Worm (Caenorhabditis elegans) whole organism, L1 larva: Measurements from ENCODE around the gene T22B7.8.
A peak's percentile ranks its signal among the peaks of the same experiment; 100 is the strongest.

Experiments used
- Y116A8C.19 ChIP-seq: sonication (generic microtip); optimal IDR thresholded peaks from 2 replicates; lab custom pipeline; 2016; ENCODE audit warnings: missing compliant biosample characterization, missing genetic modification characterization, borderline replicate concordance
- alr-1 ChIP-seq: fragments of 200-800 bp; sonication (Bioruptor generic); optimal IDR thresholded peaks from 2 replicates; lab custom pipeline; 2018; ENCODE audit warnings: borderline replicate concordance, mild to moderate bottlenecking, missing genetic modification characterization, missing compliant biosample characterization
- blmp-1 ChIP-seq: fragments of 150-350 bp; optimal IDR thresholded peaks from 2 replicates; lab custom pipeline; 2014; ENCODE audit warnings: missing biosample characterization, missing genetic modification characterization
- ceh-8 ChIP-seq: fragments of 200-800 bp; sonication (Bioruptor generic); optimal IDR thresholded peaks from 2 replicates; lab custom pipeline; 2018; ENCODE audit warnings: mild to moderate bottlenecking, missing genetic modification characterization, moderate library complexity, missing compliant biosample characterization
- ceh-82 ChIP-seq, 3 experiments: fragments of 150-350 bp in 1 of 3; sonication (generic microtip) in 2 of 3; optimal IDR thresholded peaks; 2 replicates each; lab custom pipeline; 2014 to 2017; ENCODE audit warnings: missing biosample characterization in 3 of 3, missing genetic modification characterization in 3 of 3
- ces-1 ChIP-seq: fragments of 150-350 bp; optimal IDR thresholded peaks from 2 replicates; lab custom pipeline; 2014; ENCODE audit warnings: missing biosample characterization, missing genetic modification reagents, missing genetic modification characterization
- efl-1 ChIP-seq, 4 experiments: fragments of 150-350 bp; optimal IDR thresholded peaks in 3 of 4; peaks in 1 of 4; 1 replicate in 1 of 4; 2 replicates in 3 of 4; lab custom pipeline; 2014; ENCODE audit warnings: missing biosample characterization in 2 of 4, missing genetic modification characterization in 2 of 4, missing genetic modification reagents in 2 of 4
- efl-3 ChIP-seq: fragments of 200-800 bp; sonication (Bioruptor generic); optimal IDR thresholded peaks from 2 replicates; lab custom pipeline; 2018; ENCODE audit warnings: mild to moderate bottlenecking, missing genetic modification characterization, missing compliant biosample characterization
- egl-27 ChIP-seq, 2 experiments: fragments of 150-350 bp in 1 of 2; sonication (generic microtip); optimal IDR thresholded peaks; 3 replicates each; lab custom pipeline; 2017 to 2018; ENCODE audit warnings: missing biosample characterization in 2 of 2, missing genetic modification characterization in 2 of 2, missing genetic modification reagents in 2 of 2
- elt-3 ChIP-seq, 6 experiments: fragments of 150-350 bp in 1 of 6; sonication (generic microtip); optimal IDR thresholded peaks; 2 replicates each; lab custom pipeline; 2017 to 2018; ENCODE audit warnings: missing biosample characterization in 6 of 6, missing genetic modification characterization in 6 of 6, inconsistent platforms in 1 of 6
- grh-1 ChIP-seq: fragments of 200-800 bp; sonication (Bioruptor generic); IDR thresholded peaks from 2 replicates; pipeline ENCODE4 v1.3.6; 2022; ENCODE audit warnings: missing genetic modification reagents, missing genetic modification characterization, missing compliant biosample characterization
- hlh-17 ChIP-seq: fragments of 200-800 bp; sonication (Bioruptor generic); optimal IDR thresholded peaks from 2 replicates; lab custom pipeline; 2018; ENCODE audit warnings: missing genetic modification characterization, mild to moderate bottlenecking, missing compliant biosample characterization, moderate library complexity, borderline replicate concordance
- isw-1 ChIP-seq: fragments of 200-800 bp; sonication (Bioruptor generic); IDR thresholded peaks from 2 replicates; pipeline ENCODE4 v1.3.6; 2022; ENCODE audit warnings: missing genetic modification characterization, missing compliant biosample characterization
- lin-14 ChIP-seq: fragments of 200-800 bp; sonication (Bioruptor generic); optimal IDR thresholded peaks from 2 replicates; lab custom pipeline; 2018; ENCODE audit warnings: mild to moderate bottlenecking, missing genetic modification characterization, moderate library complexity, missing compliant biosample characterization
- lin-35 ChIP-seq, 2 experiments: fragments of 150-350 bp; optimal IDR thresholded peaks; 2 replicates each; lab custom pipeline; 2014; ENCODE audit warnings: missing biosample characterization in 2 of 2, missing genetic modification characterization in 2 of 2, missing genetic modification reagents in 2 of 2
- lin-39 ChIP-seq: fragments of 150-350 bp; optimal IDR thresholded peaks from 2 replicates; lab custom pipeline; 2014; ENCODE audit warnings: missing biosample characterization, missing genetic modification reagents, missing genetic modification characterization
- lir-3 ChIP-seq: sonication (generic microtip); optimal IDR thresholded peaks from 2 replicates; lab custom pipeline; 2016; ENCODE audit warnings: mild to moderate bottlenecking, missing genetic modification characterization, moderate library complexity, missing compliant biosample characterization; ENCODE audit not compliant: poor library complexity
- mab-9 ChIP-seq: fragments of 200-800 bp; sonication (Bioruptor generic); IDR thresholded peaks from 2 replicates; pipeline ENCODE4 v1.3.6; 2022; ENCODE audit warnings: missing genetic modification reagents, missing genetic modification characterization, missing compliant biosample characterization
- mdl-1 ChIP-seq, 2 experiments: fragments of 150-350 bp; optimal IDR thresholded peaks; 2 replicates each; lab custom pipeline; 2014 to 2017; ENCODE audit warnings: missing biosample characterization in 2 of 2, missing genetic modification characterization in 2 of 2, inconsistent platforms in 1 of 2
- nhr-19 ChIP-seq: fragments of 200-800 bp; sonication (Bioruptor generic); conservative IDR thresholded peaks from 2 replicates; pipeline ENCODE4 v1.3.6; 2022; ENCODE audit warnings: missing genetic modification characterization, missing compliant biosample characterization
- nhr-20 ChIP-seq: sonication (generic microtip); optimal IDR thresholded peaks from 2 replicates; lab custom pipeline; 2016; ENCODE audit warnings: mild to moderate bottlenecking, missing genetic modification characterization, missing compliant biosample characterization
- nhr-71 ChIP-seq: sonication (generic microtip); optimal IDR thresholded peaks from 2 replicates; lab custom pipeline; 2016; ENCODE audit warnings: mild to moderate bottlenecking, missing genetic modification characterization, moderate library complexity, missing compliant biosample characterization
- nhr-76 ChIP-seq: sonication (generic microtip); optimal IDR thresholded peaks from 2 replicates; lab custom pipeline; 2017; ENCODE audit warnings: missing biosample characterization, missing genetic modification characterization
- nhr-84 ChIP-seq: sonication (generic microtip); optimal IDR thresholded peaks from 2 replicates; lab custom pipeline; 2017; ENCODE audit warnings: missing biosample characterization, missing genetic modification characterization
- nhr-85 ChIP-seq: sonication (generic microtip); peaks from one replicate; lab custom pipeline; 2016; ENCODE audit warnings: missing genetic modification characterization, inconsistent platforms, missing compliant biosample characterization
- nhr-90 ChIP-seq: sonication (generic microtip); optimal IDR thresholded peaks from 2 replicates; lab custom pipeline; 2016; ENCODE audit warnings: mild to moderate bottlenecking, missing genetic modification characterization, missing compliant biosample characterization; ENCODE audit not compliant: poor library complexity
- snu-23 ChIP-seq: sonication (generic microtip); optimal IDR thresholded peaks from 2 replicates; lab custom pipeline; 2016; ENCODE audit warnings: missing genetic modification characterization, missing compliant biosample characterization
- sptf-1 ChIP-seq: fragments of 150-350 bp; optimal IDR thresholded peaks from 2 replicates; lab custom pipeline; 2014; ENCODE audit warnings: missing biosample characterization, missing genetic modification characterization
- sup-37 ChIP-seq: fragments of 200-800 bp; sonication (Bioruptor generic); optimal IDR thresholded peaks from 2 replicates; lab custom pipeline; 2018; ENCODE audit warnings: mild to moderate bottlenecking, missing genetic modification characterization, missing compliant biosample characterization
- tlp-1 ChIP-seq: fragments of 150-350 bp; optimal IDR thresholded peaks from 2 replicates; lab custom pipeline; 2014; ENCODE audit warnings: missing biosample characterization, missing genetic modification characterization
- unc-98 ChIP-seq: fragments of 200-800 bp; sonication (Bioruptor generic); IDR thresholded peaks from 2 replicates; pipeline ENCODE4 v1.3.6; 2022; ENCODE audit warnings: missing genetic modification characterization, missing compliant biosample characterization

Gene T22B7.8

DNA sequence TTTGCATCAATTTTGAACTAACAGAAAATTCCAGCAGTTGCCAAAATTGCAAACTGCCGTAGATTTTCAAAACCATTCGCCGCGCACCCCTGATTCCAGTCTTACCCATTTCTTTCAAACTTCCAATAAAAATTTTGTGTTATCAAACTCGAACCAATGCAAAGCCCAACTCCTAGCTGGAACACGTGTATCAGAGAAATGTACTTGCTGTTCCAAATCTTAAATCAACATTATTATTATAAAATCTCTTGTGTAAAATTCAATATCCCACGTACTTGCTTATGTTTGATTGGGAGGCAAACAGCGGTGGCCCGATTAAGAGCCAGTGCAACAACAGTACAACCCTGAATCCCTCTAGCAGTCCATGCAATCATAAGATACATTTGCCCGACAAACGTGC is 12.4 kb downstream of the T22B7.8 start:
- TF ChIP-seq snu-23 (GFP tag; lab: Kevin White, UChicago) (no peak), sup-37 (GFP tag; lab: Kevin White, UChicago) (no peak), nhr-20 (tag; lab: Kevin White, UChicago) (no peak), unc-98 (GFP tag; lab: Robert Waterston, UW) (no peak), efl-1 (optimal IDR thresholded peaks at IDR 0.05; lab: Kevin White, UChicago) (no peak), efl-1 (GFP tag; optimal IDR thresholded peaks at IDR 0.05 in 1 of 2; lab: Kevin White, UChicago) (peak in 1 of 2 experiments; percentile 71), isw-1 (GFP tag; lab: Robert Waterston, UW) (no peak), lir-3 (tag; lab: Kevin White, UChicago) (no peak), nhr-85 (tag; lab: Kevin White, UChicago) (no peak)

DNA sequence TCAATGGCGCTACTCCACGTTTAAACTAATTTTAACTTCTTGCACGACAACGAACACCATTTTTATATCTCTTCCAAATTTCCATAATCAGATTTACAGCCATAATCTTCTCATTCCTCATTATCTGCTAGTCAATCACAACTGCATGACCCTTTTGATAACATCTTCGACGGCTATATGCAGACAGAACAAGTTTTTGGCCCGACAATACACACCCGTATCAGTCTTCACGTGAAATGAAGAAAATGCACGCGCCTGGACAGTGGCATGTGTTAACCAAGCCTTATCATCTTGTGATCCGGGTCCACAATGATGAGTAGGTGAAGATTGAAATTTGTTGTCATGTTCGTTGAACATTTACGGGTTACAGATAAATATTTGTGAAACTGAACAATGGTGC is 13.9 kb downstream of the T22B7.8 start:
- TF ChIP-seq egl-27 (tag; optimal IDR thresholded peaks at IDR 0.05; lab: Kevin White, UChicago) (no peak), nhr-20 (tag; lab: Kevin White, UChicago) (peak; percentile 54), blmp-1 (tag; lab: Kevin White, UChicago) (peak; percentile 57), nhr-76 (no peak), nhr-71 (tag; lab: Kevin White, UChicago) (peak; percentile 50), snu-23 (GFP tag; lab: Kevin White, UChicago) (peak; percentile 44), lin-35 (GFP tag; optimal IDR thresholded peaks at IDR 0.05; lab: Kevin White, UChicago) (peak in 1 of 2 experiments; percentile 50), mdl-1 (tag; optimal IDR thresholded peaks at IDR 0.05; lab: Kevin White, UChicago) (peak in 1 of 2 experiments; percentile 84), lin-14 (peak; percentile 52), sptf-1 (tag; lab: Kevin White, UChicago) (no peak), nhr-85 (tag; lab: Kevin White, UChicago) (peak; percentile 79), elt-3 (tag; optimal IDR thresholded peaks at IDR 0.05; lab: Kevin White, UChicago) (peak in 3 of 6 experiments; percentile 5 to 73 (median 35)), grh-1 (GFP tag; lab: Robert Waterston, UW) (peak; percentile 49; the same call in 1 of the 2 replicates)
- TF ChIP-seq, all 84 proteins: peak for 10

DNA sequence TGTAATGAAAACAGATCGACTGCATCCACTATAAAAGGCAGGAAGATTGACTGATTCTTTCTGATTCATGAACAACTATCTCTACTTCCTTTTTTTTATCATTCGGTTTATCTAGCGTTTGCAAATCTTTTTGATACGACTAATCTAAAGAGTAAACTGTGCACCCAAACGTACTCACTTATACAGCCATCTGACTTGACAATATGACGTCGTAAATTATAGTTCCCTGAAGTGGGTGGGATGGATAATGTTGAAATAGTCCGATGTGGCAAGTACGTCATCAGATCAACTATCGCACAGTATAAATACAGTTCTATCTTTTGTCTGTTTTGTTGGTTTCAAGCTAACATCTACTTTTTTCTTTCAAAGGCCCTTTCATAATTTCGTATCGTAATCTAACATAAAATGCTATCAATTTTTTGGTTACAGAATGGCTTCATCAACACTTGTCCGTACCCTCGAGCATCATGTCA is 15.3 kb downstream of the T22B7.8 start, which contains the start of gene T22B7.3:
T22B7.3 (plus strand) TSS at position 423 of the 473 bp plus-strand sequence.
- TF ChIP-seq egl-27 (tag; optimal IDR thresholded peaks at IDR 0.05; lab: Kevin White, UChicago) (no peak), tlp-1 (tag; lab: Kevin White, UChicago) (no peak), ceh-82 (tag; optimal IDR thresholded peaks at IDR 0.05; lab: Kevin White, UChicago) (no peak), nhr-85 (tag; lab: Kevin White, UChicago) (peak; percentile 68), elt-3 (tag; optimal IDR thresholded peaks at IDR 0.05; lab: Kevin White, UChicago) (peak in 1 of 6 experiments; percentile 75), lin-39 (tag; lab: Kevin White, UChicago) (no peak)

DNA sequence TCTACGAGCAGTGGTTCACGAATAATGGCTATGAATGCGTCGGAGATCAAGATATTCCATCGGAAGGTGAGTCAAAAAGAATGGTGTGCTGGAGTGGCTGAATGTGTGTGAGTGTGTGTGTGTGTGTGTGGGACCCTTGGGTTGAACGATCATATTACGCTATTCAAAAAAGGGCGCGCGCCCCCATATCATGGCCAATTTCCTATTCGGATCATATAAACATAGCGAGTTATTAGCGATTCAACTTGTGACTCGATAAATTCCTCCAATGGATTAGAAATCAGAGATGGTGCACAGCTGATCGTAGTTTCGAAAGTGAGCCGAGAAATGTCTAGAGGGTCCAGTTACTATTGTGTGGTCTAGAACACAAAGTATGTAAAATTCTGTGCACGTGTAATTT is 16.2 kb downstream of the T22B7.8 start, which contains the start of gene srv-7:
srv-7 (minus strand) TSS at position 101 of the 400 bp plus-strand sequence.
- TF ChIP-seq efl-3: no peak
- TF ChIP-seq alr-1: no peak
- TF ChIP-seq nhr-90 (tag; lab: Kevin White, UChicago): no peak
- TF ChIP-seq hlh-17: no peak
- no peak for TF ChIP-seq nhr-19 (GFP tag; lab: Robert Waterston, UW)
- TF ChIP-seq mab-9: no peak
- no peak for TF ChIP-seq nhr-84 (tag; lab: Kevin White, UChicago)

DNA sequence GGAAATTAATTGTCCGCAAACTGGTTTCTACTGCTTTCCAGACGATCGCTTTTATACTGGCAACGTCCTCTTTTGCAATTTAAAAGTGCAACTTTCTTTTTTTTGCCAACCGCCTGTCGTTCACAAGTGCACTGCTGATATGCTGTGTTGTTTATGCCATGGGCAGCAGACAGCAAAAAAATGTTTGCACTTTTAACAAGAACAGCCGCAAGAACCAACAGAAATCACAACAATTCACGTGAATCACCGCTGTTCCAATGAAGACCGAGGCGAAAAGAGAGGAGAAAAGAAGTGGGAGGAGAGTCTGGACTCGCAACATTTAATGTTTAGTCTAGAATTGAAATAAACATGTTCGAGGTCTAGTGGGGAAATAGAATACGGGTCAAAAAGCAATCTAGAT is 22.1 kb downstream of the T22B7.8 start, which contains the start of gene T22B7.7:
T22B7.7 (minus strand) TSS at position 262 of the 400 bp plus-strand sequence.
- no peak for TF ChIP-seq efl-1 (optimal IDR thresholded peaks at IDR 0.05; lab: Kevin White, UChicago)
- TF ChIP-seq efl-1 (GFP tag; optimal IDR thresholded peaks at IDR 0.05 in 1 of 2; lab: Kevin White, UChicago): peak in 1 of 2 experiments; percentile 47
- TF ChIP-seq ceh-8 (GFP tag; lab: Kevin White, UChicago): no peak
- TF ChIP-seq ces-1 (GFP tag; lab: Kevin White, UChicago): no peak
- no peak for TF ChIP-seq lir-3 (tag; lab: Kevin White, UChicago)
- no peak for TF ChIP-seq mdl-1 (tag; optimal IDR thresholded peaks at IDR 0.05; lab: Kevin White, UChicago)
- TF ChIP-seq grh-1 (GFP tag; lab: Robert Waterston, UW): no peak
- TF ChIP-seq lin-14: peak; percentile 21
- no peak for TF ChIP-seq Y116A8C.19 (tag; lab: Kevin White, UChicago)
- no peak for TF ChIP-seq nhr-71 (tag; lab: Kevin White, UChicago)
